Fruit fly (Drosophila melanogaster): ENCODE data around the gene CG5070.

Gene CG5070

DNA sequence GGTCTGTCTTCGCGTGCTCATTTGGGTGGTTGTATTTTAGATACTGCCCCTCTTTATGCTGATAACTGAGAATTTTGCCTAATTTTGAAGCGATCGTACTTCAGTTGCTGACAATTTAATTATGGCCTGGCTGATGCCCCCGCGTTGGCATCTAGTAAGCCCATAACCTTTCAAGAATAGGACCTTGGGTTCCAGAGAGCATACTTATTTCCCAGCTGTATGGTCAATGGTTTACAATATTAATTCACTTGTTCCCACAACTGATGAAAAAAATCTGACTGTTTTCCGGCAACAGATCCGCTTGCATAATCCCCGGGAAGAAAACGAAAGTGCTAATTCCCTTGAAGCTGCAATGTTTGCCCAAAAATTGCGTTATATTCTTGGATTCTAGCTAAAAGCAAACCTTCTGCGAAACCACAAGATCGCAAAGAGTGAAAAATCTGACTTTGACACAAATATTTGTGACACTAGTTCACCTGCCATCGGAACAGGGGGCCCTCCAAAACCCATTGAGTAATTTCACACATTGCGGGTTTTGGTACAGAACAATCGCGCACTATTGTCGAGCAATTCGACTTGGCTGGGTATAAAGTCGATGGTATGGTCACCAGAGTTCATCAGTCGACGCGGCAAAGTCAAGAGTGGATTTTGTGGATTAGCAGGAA, at the start of gene CG5070, which contains the start of gene TTLL1A:
Gene CG5070, plus strand, starts transcription at position 615 of the 665 bp plus-strand sequence.
Gene TTLL1A, minus strand, starts transcription at position 101 of the 665 bp plus-strand sequence.
- TF ChIP-seq rgr (GFP tag; optimal IDR thresholded peaks at IDR 0.05) (no peak), woc (GFP tag; optimal IDR thresholded peaks at IDR 0.05) (no peak)

DNA sequence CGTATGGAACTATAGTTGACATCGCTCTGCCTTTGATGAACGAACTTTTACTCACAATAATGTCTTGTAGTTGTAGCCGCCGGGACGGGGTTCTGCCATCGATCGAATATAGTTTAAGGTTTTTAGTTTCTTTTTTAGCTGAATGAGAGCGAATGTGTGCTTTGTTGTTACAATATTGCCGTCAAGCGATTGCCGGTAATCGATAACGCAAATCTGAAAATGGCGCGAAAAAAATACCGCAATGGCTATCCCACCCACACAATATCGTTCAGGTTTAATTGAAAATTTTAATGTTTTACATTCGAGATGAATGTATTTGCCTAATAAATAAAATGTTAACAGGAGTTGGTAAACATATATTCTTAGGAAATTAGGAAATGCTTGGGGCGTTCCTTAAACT, 43.8 kb upstream of the CG5070 start, which contains the start of gene xmas:
Gene xmas, minus strand, starts transcription at position 191 of the 400 bp plus-strand sequence.
- TF ChIP-seq Mio (GFP tag; optimal IDR thresholded peaks at IDR 0.05) (no peak), h (GFP tag; optimal IDR thresholded peaks at IDR 0.05) (no peak), jim (GFP tag; optimal IDR thresholded peaks at IDR 0.05) (no peak), HLH106 (tag; optimal IDR thresholded peaks at IDR 0.05) (no peak), Jra (GFP tag; optimal IDR thresholded peaks at IDR 0.05) (no peak), fru (GFP tag; optimal IDR thresholded peaks at IDR 0.05) (no peak), brk (GFP tag; optimal IDR thresholded peaks at IDR 0.05) (no peak), N (GFP tag; optimal IDR thresholded peaks at IDR 0.05) (no peak), Dfd (GFP tag; optimal IDR thresholded peaks at IDR 0.05) (no peak), sage (GFP tag; optimal IDR thresholded peaks at IDR 0.05) (no peak), CG32264 (GFP tag; optimal IDR thresholded peaks at IDR 0.05) (no peak)

DNA sequence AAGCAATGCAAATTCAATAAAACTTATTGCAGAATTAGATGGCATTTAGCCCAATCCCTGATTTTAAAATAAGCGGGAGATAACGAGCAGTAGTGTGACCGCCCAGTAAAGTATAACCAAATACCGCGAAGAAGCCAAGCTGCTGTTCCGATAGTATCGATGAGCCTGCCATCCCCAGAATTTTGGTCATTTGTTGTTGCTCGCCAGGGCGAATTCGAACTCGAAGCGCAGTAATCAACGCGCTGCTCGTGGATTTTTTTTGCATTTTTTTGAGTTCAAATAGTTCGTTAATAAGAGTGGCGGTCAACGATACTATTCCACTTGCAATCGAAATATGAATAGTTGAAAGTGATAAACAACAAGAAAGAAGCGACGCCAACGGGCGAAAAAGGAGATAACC, 43.1 kb upstream of the CG5070 start, which contains the start of gene baz:
Gene baz, plus strand, starts transcription at position 188 of the 400 bp plus-strand sequence.
- TF ChIP-seq Rel (GFP tag; optimal IDR thresholded peaks at IDR 0.05) (no peak), Rel (tag; optimal IDR thresholded peaks at IDR 0.05) (peak; percentile 59), Myc (optimal IDR thresholded peaks at IDR 0.05) (no peak), Abd-B (GFP tag; optimal IDR thresholded peaks at IDR 0.05) (no peak), Sp1 (GFP tag; optimal IDR thresholded peaks at IDR 0.05) (peak; percentile 12), psq (GFP tag; optimal IDR thresholded peaks at IDR 0.05) (peak; percentile 1)

DNA sequence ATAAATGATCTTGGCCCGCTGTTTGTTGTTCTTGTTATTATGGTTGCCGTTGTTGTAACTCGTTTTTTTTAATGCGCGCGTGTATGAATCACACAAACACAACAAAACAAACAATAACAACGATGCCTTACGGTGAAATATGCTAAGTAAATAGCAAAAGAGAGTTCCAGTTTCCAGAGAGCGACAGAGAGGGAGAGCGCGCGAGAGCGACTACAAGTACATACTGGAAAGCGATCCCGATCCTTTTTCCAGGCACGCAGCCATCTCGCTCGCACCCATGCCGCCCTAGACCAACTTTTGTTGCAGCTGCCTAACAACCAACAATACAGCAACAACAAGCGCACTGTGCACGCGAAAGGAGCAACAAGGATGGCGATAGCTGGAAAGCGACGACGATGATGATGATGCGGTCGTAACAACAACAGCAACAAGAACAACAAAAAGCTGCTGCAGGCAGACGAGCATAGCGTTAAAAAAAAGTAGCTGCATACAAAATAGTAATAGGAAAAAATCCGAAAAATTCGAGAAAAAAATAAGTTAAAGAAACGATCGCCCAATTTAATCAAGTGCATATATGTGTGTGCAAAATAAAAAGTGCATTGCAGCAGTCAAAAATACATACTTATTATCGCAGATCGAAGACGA, 42.4 kb upstream of the CG5070 start:
- TF ChIP-seq ey (GFP tag; optimal IDR thresholded peaks at IDR 0.05) (no peak), brk (GFP tag; optimal IDR thresholded peaks at IDR 0.05) (no peak), Dif (GFP tag; optimal IDR thresholded peaks at IDR 0.05; ENCODE audit: partially characterized antibody) (peak; percentile 52), woc (GFP tag; optimal IDR thresholded peaks at IDR 0.05) (no peak), Sp1 (GFP tag; optimal IDR thresholded peaks at IDR 0.05) (no peak)

DNA sequence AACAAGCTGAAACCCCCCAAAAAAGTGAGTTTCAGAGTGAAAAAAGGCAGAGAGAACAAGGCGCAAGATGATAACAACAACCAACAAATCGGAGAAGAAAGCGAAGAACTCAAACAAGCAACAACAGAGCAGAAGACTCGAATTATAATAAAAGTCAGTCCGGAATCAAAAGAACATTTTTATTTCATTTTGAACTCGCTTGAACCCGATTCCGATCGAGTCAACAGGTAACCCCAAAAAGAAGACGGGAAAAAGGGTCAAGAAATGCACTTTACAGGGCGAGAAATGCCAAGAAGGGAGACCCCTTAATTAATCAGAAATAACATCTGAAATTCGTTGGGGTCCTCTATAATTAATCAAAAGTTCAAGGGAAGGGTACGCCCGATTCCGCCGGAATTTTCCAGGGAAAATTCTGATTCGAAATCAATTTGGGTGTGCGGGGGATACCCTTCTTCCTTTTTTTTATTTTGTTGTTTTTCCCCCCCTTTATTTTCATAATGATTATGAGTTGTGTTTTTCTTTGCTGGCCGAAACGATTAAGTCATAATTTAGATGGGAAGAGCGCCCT, 40.4 kb upstream of the CG5070 start:
- TF ChIP-seq ey (GFP tag; optimal IDR thresholded peaks at IDR 0.05) (no peak), GATAd (GFP tag; optimal IDR thresholded peaks at IDR 0.05) (no peak), usp (GFP tag; optimal IDR thresholded peaks at IDR 0.05) (no peak), dsf (GFP tag; optimal IDR thresholded peaks at IDR 0.05; ENCODE audit: borderline replicate concordance) (no peak), OdsH (GFP tag; optimal IDR thresholded peaks at IDR 0.05) (no peak), br (GFP tag; optimal IDR thresholded peaks at IDR 0.05) (no peak), Rel (GFP tag; optimal IDR thresholded peaks at IDR 0.05) (no peak), Rel (tag; optimal IDR thresholded peaks at IDR 0.05) (peak; percentile 35), lola (GFP tag; optimal IDR thresholded peaks at IDR 0.05) (no peak)

DNA sequence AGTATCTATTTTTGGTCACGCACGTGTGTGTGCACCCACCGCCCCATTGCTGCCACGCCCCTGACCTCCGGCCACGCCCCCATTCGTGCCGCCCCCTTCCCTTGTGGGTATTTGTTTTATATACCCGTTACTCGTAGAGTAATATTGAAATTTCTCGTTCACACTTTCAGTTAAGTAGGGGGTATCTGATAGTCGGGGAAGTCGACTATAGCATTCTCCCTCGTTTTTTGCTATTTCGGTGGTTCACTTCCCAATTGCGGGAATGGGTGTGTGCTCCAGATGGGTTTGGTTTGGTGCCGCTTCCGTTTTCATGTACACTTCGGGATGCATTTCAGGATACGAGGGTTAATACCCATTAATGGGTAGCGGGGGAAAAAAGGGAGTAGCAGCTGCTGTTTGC, 35.6 kb upstream of the CG5070 start:
- TF ChIP-seq fru (GFP tag; optimal IDR thresholded peaks at IDR 0.05) (no peak), psq (GFP tag; optimal IDR thresholded peaks at IDR 0.05) (no peak), tai (GFP tag; optimal IDR thresholded peaks at IDR 0.05) (no peak), dsf (GFP tag; optimal IDR thresholded peaks at IDR 0.05; ENCODE audit: borderline replicate concordance) (no peak), woc (GFP tag; optimal IDR thresholded peaks at IDR 0.05) (no peak), br (GFP tag; optimal IDR thresholded peaks at IDR 0.05) (no peak), Abd-B (GFP tag; optimal IDR thresholded peaks at IDR 0.05) (no peak), brk (GFP tag; optimal IDR thresholded peaks at IDR 0.05) (no peak), pan (optimal IDR thresholded peaks at IDR 0.05) (no peak)

All from whole organism, wandering third instar larva.